Fruit fly (Drosophila melanogaster) ovary, adult (tissue): ENCODE data around the gene Hand.

Experiments used
- CG17801 ChIP-seq: fragments of 200-800 bp; optimal IDR thresholded peaks from 2 replicates; lab custom pipeline; 2019; ENCODE audit warnings: missing biosample characterization, mild to moderate bottlenecking, missing genetic modification characterization, moderate library complexity; ENCODE audit not compliant: partially characterized antibody

Gene Hand

dm6 chr2L:10294798-10295669 is at the start of gene Hand:
Gene Hand, minus strand, starts transcription at chr2L:10295385.
- TF ChIP-seq CG17801, result no peak

dm6 chr2L:10344029-10344606 is 48.9 kb upstream of the Hand start, which contains the start of gene Frmd5:
Gene Frmd5, plus strand, starts transcription at chr2L:10344442.
- TF ChIP-seq CG17801, result no peak

- peak; percentile 33 for TF ChIP-seq CG17801
Measured at dm6 chr2L:10342471-10342870, 47.3 kb upstream of the Hand start, which contains the start of gene Sps2. Gene Sps2, plus strand, starts transcription at chr2L:10342594.

dm6 chr2L:10341405-10341804 is 46.2 kb upstream of the Hand start, which contains the start of gene CG31715:
Gene CG31715, plus strand, starts transcription at chr2L:10341616.
- peak; percentile 33 for TF ChIP-seq CG17801

- no peak for TF ChIP-seq CG17801
Measured at dm6 chr2L:10339841-10340240, 44.7 kb upstream of the Hand start.

dm6 chr2L:10339212-10339721 is 44.1 kb upstream of the Hand start, which contains the start of gene SamDC:
Gene SamDC, plus strand, starts transcription at chr2L:10339457.
- peak; percentile 54 for TF ChIP-seq CG17801

dm6 chr2L:10334854-10335277 is 39.7 kb upstream of the Hand start:
- TF ChIP-seq CG17801, result peak; percentile 46

- TF ChIP-seq CG17801, result no peak
Measured at dm6 chr2L:10334213-10334612, 39.0 kb upstream of the Hand start.

- no peak for TF ChIP-seq CG17801
Measured at dm6 chr2L:10333091-10333991, 38.2 kb upstream of the Hand start, which contains the start of gene GATAd. Gene GATAd, plus strand, starts transcription at chr2L:10333734.

dm6 chr2L:10331066-10331847 is 36.1 kb upstream of the Hand start, which contains the start of the genes Schip1 and Cox10:
Gene Schip1, minus strand, starts transcription at chr2L:10331116.
Gene Cox10, plus strand, starts transcription at chr2L:10331471.
- no peak for TF ChIP-seq CG17801

dm6 chr2L:10327790-10328189 is 32.6 kb upstream of the Hand start, which contains the start of gene RnrL:
Gene RnrL, minus strand, starts transcription at chr2L:10327943.
- no peak for TF ChIP-seq CG17801

- no peak for TF ChIP-seq CG17801
Measured at dm6 chr2L:10322773-10323487, 27.7 kb upstream of the Hand start, which contains the start of gene CG5381. Gene CG5381, minus strand, starts transcription at chr2L:10323102.

dm6 chr2L:10322176-10322575 is 27.0 kb upstream of the Hand start, which contains the start of gene CG4995:
Gene CG4995, plus strand, starts transcription at chr2L:10322476.
- no peak for TF ChIP-seq CG17801

- TF ChIP-seq CG17801, result peak; percentile 75
Measured at dm6 chr2L:10321612-10322011, 26.4 kb upstream of the Hand start.
